Worm (Caenorhabditis elegans) whole organism, early embryonic: ENCODE results near the gene clec-242.

Experiments used
- aly-1 ChIP-seq: sonication (generic microtip); optimal IDR thresholded peaks from 2 replicates; lab custom pipeline; 2016; ENCODE audit warnings: missing genetic modification characterization, missing compliant biosample characterization
- ama-1 ChIP-seq: fragments of 150-350 bp; optimal IDR thresholded peaks from 2 replicates; lab custom pipeline; 2014
- flt-1 ChIP-seq: fragments of 200-800 bp; sonication (Bioruptor generic); IDR thresholded peaks from 2 replicates; pipeline ENCODE4 v1.3.6; 2022; ENCODE audit warnings: missing genetic modification characterization, missing compliant biosample characterization
- hmbx-1 ChIP-seq: sonication (generic microtip); optimal IDR thresholded peaks from 2 replicates; lab custom pipeline; 2016; ENCODE audit warnings: mild to moderate bottlenecking, missing genetic modification characterization, missing compliant biosample characterization
- hmg-4 ChIP-seq: fragments of 200-800 bp; sonication (Bioruptor generic); optimal IDR thresholded peaks from 2 replicates; lab custom pipeline; 2018; ENCODE audit warnings: mild to moderate bottlenecking, missing genetic modification characterization, missing compliant biosample characterization
- hnd-1 ChIP-seq: sonication (generic microtip); optimal IDR thresholded peaks from 2 replicates; lab custom pipeline; 2016; ENCODE audit warnings: missing genetic modification characterization, missing compliant biosample characterization
- scrt-1 ChIP-seq: fragments of 200-800 bp; sonication (Bioruptor generic); IDR thresholded peaks from 2 replicates; pipeline ENCODE4 v1.3.6; 2022; ENCODE audit warnings: missing genetic modification characterization, missing compliant biosample characterization
- sea-1 ChIP-seq: fragments of 200-800 bp; sonication (Bioruptor generic); conservative IDR thresholded peaks from 2 replicates; pipeline ENCODE4 v1.3.6; 2022; ENCODE audit warnings: missing genetic modification characterization, missing compliant biosample characterization
- tbx-11 ChIP-seq: fragments of 200-800 bp; sonication (Bioruptor generic); IDR thresholded peaks from 2 replicates; pipeline ENCODE4 v1.3.6; 2022; ENCODE audit warnings: missing genetic modification characterization, missing compliant biosample characterization
- tbx-37 ChIP-seq: fragments of 200-800 bp; sonication (Bioruptor generic); conservative IDR thresholded peaks from 2 replicates; pipeline ENCODE4 v1.3.6; 2022; ENCODE audit warnings: missing genetic modification reagents, missing genetic modification characterization, missing compliant biosample characterization
- tra-4 ChIP-seq: sonication (generic microtip); optimal IDR thresholded peaks from 2 replicates; lab custom pipeline; 2017; ENCODE audit warnings: missing genetic modification characterization, missing compliant biosample characterization

ce11 chrV:17273249-17273648 lies 27.9 kb upstream of the clec-242 start, which contains the start of gene K10G4.10:
- TF ChIP-seq tbx-37 (GFP tag; lab: Robert Waterston, UW): no peak
- TF ChIP-seq tra-4 (tag; lab: Kevin White, UChicago): no peak
- TF ChIP-seq ama-1 (lab: Kevin White, UChicago): no peak
- TF ChIP-seq aly-1 (tag; lab: Kevin White, UChicago): no peak
- TF ChIP-seq sea-1 (GFP tag; lab: Robert Waterston, UW): no peak
- TF ChIP-seq tbx-11 (GFP tag; lab: Robert Waterston, UW): no peak
- no peak for TF ChIP-seq hmg-4
- TF ChIP-seq flt-1 (GFP tag; lab: Robert Waterston, UW): no peak
- no peak for TF ChIP-seq scrt-1 (GFP tag; lab: Robert Waterston, UW)
- no peak for TF ChIP-seq hnd-1 (tag; lab: Kevin White, UChicago)
- TF ChIP-seq hmbx-1 (tag; lab: Kevin White, UChicago): no peak
